Worm (Caenorhabditis elegans) whole organism, mixed stage, embryonic: Measurements from ENCODE around the gene F28H6.4.

ENCODE experiments used
- ces-1 ChIP-seq: fragments of 150-350 bp; optimal IDR thresholded peaks from 2 replicates; lab custom pipeline; 2014; ENCODE audit warnings: missing biosample characterization, missing genetic modification reagents, missing genetic modification characterization
- elt-1 ChIP-seq: sonication (generic microtip); optimal IDR thresholded peaks from 2 replicates; lab custom pipeline; 2017; ENCODE audit warnings: missing genetic modification characterization, mild to moderate bottlenecking, missing compliant biosample characterization, antibody characterized with exemption, moderate library complexity, borderline replicate concordance; ENCODE audit not compliant: insufficient read depth
- elt-3 ChIP-seq: fragments of 150-350 bp; optimal IDR thresholded peaks from 2 replicates; lab custom pipeline; 2014; ENCODE audit warnings: missing biosample characterization, missing genetic modification characterization
- ham-2 ChIP-seq: fragments of 200-800 bp; sonication (Bioruptor generic); optimal IDR thresholded peaks from 2 replicates; lab custom pipeline; 2018; ENCODE audit warnings: mild to moderate bottlenecking, missing genetic modification characterization, missing compliant biosample characterization
- hlh-1 ChIP-seq: fragments of 150-350 bp; optimal IDR thresholded peaks from 2 replicates; lab custom pipeline; 2014; ENCODE audit warnings: missing biosample characterization, missing genetic modification reagents, missing genetic modification characterization
- lin-13 ChIP-seq: fragments of 150-350 bp; optimal IDR thresholded peaks from 2 replicates; lab custom pipeline; 2014; ENCODE audit warnings: missing biosample characterization, missing genetic modification characterization
- lsy-2 ChIP-seq: fragments of 150-350 bp; optimal IDR thresholded peaks from 2 replicates; lab custom pipeline; 2014; ENCODE audit warnings: missing biosample characterization, missing genetic modification characterization
- mep-1 ChIP-seq: fragments of 150-350 bp; optimal IDR thresholded peaks from 2 replicates; lab custom pipeline; 2017; ENCODE audit warnings: missing biosample characterization, missing genetic modification reagents, missing genetic modification characterization, inconsistent platforms
- nhr-237 ChIP-seq: fragments of 150-350 bp; optimal IDR thresholded peaks from 2 replicates; lab custom pipeline; 2014; ENCODE audit warnings: missing biosample characterization, missing genetic modification characterization
- nhr-28 ChIP-seq: fragments of 150-350 bp; optimal IDR thresholded peaks from 2 replicates; lab custom pipeline; 2014; ENCODE audit warnings: missing biosample characterization, missing genetic modification characterization
- nhr-76 ChIP-seq: sonication (generic microtip); optimal IDR thresholded peaks from 2 replicates; lab custom pipeline; 2017; ENCODE audit warnings: missing biosample characterization, missing genetic modification characterization
- snpc-4 ChIP-seq: fragments of 150-350 bp; optimal IDR thresholded peaks from 2 replicates; lab custom pipeline; 2014; ENCODE audit warnings: missing biosample characterization, missing genetic modification characterization
- unc-39 ChIP-seq: fragments of 150-350 bp; optimal IDR thresholded peaks from 2 replicates; lab custom pipeline; 2014; ENCODE audit warnings: missing biosample characterization, missing genetic modification characterization

DNA sequence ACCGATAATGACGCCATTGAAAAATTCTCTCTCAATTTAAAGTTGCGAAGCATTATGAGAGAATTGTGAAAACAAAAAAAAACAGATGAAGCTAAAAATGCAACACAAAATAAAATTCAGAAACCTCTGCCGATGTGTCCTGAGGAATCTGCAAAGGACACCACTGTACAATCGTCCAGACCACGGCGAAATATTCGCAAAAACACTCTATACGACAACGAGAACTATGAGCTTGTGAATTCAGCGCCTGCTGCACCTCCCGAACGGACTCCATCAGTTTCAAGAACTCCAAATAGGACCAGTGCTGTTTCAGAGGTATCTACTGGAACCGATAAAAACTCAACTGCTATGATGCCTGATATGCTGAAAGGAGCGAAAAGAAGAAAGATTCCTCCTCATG is 25.2 kb upstream of the F28H6.4 start:
- no peak for TF ChIP-seq nhr-237 (tag; lab: Kevin White, UChicago)
- no peak for TF ChIP-seq nhr-28
- no peak for TF ChIP-seq snpc-4 (tag; lab: Kevin White, UChicago)
- TF ChIP-seq elt-3 (tag; lab: Kevin White, UChicago), result no peak
- TF ChIP-seq elt-1 (tag; lab: Kevin White, UChicago), result no peak
- no peak for TF ChIP-seq ces-1 (GFP tag; lab: Kevin White, UChicago)
- TF ChIP-seq ham-2 (GFP tag; lab: Kevin White, UChicago), result no peak
- no peak for TF ChIP-seq lsy-2
- no peak for TF ChIP-seq mep-1 (tag; lab: Kevin White, UChicago)
- no peak for TF ChIP-seq unc-39 (tag; lab: Kevin White, UChicago)
- no peak for TF ChIP-seq lin-13 (tag; lab: Kevin White, UChicago)
- no peak for TF ChIP-seq hlh-1 (tag; lab: Kevin White, UChicago)
- TF ChIP-seq nhr-76, result no peak
